Worm (Caenorhabditis elegans) whole organism, L4/young adult: ENCODE measurements around the gene fbxb-98.

Experiments
- W03F9.2 ChIP-seq: fragments of 150-350 bp; optimal IDR thresholded peaks from 2 replicates; lab custom pipeline; 2014; ENCODE audit warnings: missing biosample characterization, missing genetic modification characterization
- him-1 ChIP-seq: sonication (generic microtip); optimal IDR thresholded peaks from 2 replicates; lab custom pipeline; 2016; ENCODE audit warnings: missing genotype, missing genetic modification reagents, missing genetic modification characterization, missing compliant biosample characterization

- TF ChIP-seq him-1 (tag; lab: Kevin White, UChicago) (no peak), W03F9.2 (no peak)
Observed at ce11 chrII:1882705-1883104, 20.3 kb downstream of the fbxb-98 start, which contains the start of gene math-5.
